Fruit fly (Drosophila melanogaster): ENCODE results near the gene Tango10.

Gene Tango10

dm6 chrX:11713808-11714528 is 6.1 kb upstream of the Tango10 start (continued):
- TF ChIP-seq CG9797 (GFP tag; optimal IDR thresholded peaks at IDR 0.05): no peak
- no peak for TF ChIP-seq CG7963 (GFP tag; IDR thresholded peaks at IDR 0.05; ENCODE audit: partially characterized antibody)
- TF ChIP-seq tna (GFP tag; IDR thresholded peaks at IDR 0.05; ENCODE audit: partially characterized antibody): no peak
- TF ChIP-seq CG10209 (GFP tag; optimal IDR thresholded peaks at IDR 0.05): no peak
- TF ChIP-seq CG30431 (GFP tag; optimal IDR thresholded peaks at IDR 0.05): no peak
- TF ChIP-seq CG42726 (GFP tag; IDR thresholded peaks at IDR 0.05; ENCODE audit: partially characterized antibody): no peak
- TF ChIP-seq H15 (GFP tag; IDR thresholded peaks at IDR 0.05): no peak
- no peak for TF ChIP-seq stwl (tag; optimal IDR thresholded peaks at IDR 0.05)
- no peak for TF ChIP-seq cad (GFP tag; optimal IDR thresholded peaks at IDR 0.05)
- TF ChIP-seq CG17612 (GFP tag; IDR thresholded peaks at IDR 0.05): no peak
- TF ChIP-seq Dp (GFP tag; optimal IDR thresholded peaks at IDR 0.05): no peak
- TF ChIP-seq ERR (GFP tag; optimal IDR thresholded peaks at IDR 0.05): no peak
- TF ChIP-seq sens (GFP tag): peak; percentile 69
- TF ChIP-seq Camta (GFP tag; optimal IDR thresholded peaks at IDR 0.05): no peak
- TF ChIP-seq Ravus (GFP tag; IDR thresholded peaks at IDR 0.05): no peak
- no peak for TF ChIP-seq Asciz (GFP tag; optimal IDR thresholded peaks at IDR 0.05)
- no peak for TF ChIP-seq insv (GFP tag; optimal IDR thresholded peaks at IDR 0.05)
- TF ChIP-seq CG10147 (GFP tag; optimal IDR thresholded peaks at IDR 0.05): peak; percentile 9
- TF ChIP-seq Sox100B (GFP tag; optimal IDR thresholded peaks at IDR 0.05): no peak
- no peak for TF ChIP-seq ken (GFP tag; IDR thresholded peaks at IDR 0.05)
- no peak for TF ChIP-seq grn (GFP tag; optimal IDR thresholded peaks at IDR 0.05)
- no peak for TF ChIP-seq zfh1 (GFP tag; IDR thresholded peaks at IDR 0.05)
- no peak for TF ChIP-seq esg (GFP tag; conservative IDR thresholded peaks at IDR 0.05)
- no peak for TF ChIP-seq Blimp-1 (GFP tag; optimal IDR thresholded peaks at IDR 0.05)
- TF ChIP-seq CG12942 (GFP tag; optimal IDR thresholded peaks at IDR 0.05): no peak
- TF ChIP-seq Pdp1 (GFP tag; optimal IDR thresholded peaks at IDR 0.05): peak in 1 of 2 experiments; percentile 82
- TF ChIP-seq CG10366 (GFP tag; IDR thresholded peaks at IDR 0.05): no peak
- TF ChIP-seq CG3065 (GFP tag; optimal IDR thresholded peaks at IDR 0.05): no peak
- no peak for TF ChIP-seq CG9727 (GFP tag; optimal IDR thresholded peaks at IDR 0.05)
- TF ChIP-seq dmrt99B (tag; optimal IDR thresholded peaks at IDR 0.05): no peak
- no peak for TF ChIP-seq CG31388 (GFP tag; optimal IDR thresholded peaks at IDR 0.05)
- TF ChIP-seq Atf3 (GFP tag; optimal IDR thresholded peaks at IDR 0.05): no peak
- TF ChIP-seq PHDP (tag; optimal IDR thresholded peaks at IDR 0.05): no peak
- no peak for TF ChIP-seq slou (GFP tag; optimal IDR thresholded peaks at IDR 0.05)
- TF ChIP-seq Taf1 (GFP tag; IDR thresholded peaks at IDR 0.05): no peak
- no peak for TF ChIP-seq CG13775 (GFP tag; optimal IDR thresholded peaks at IDR 0.05)
- TF ChIP-seq CG15479 (GFP tag; optimal IDR thresholded peaks at IDR 0.05): peak; percentile 5
- peak; percentile 99 for TF ChIP-seq cg (GFP tag; optimal IDR thresholded peaks at IDR 0.05)
- TF ChIP-seq rib (GFP tag; IDR thresholded peaks at IDR 0.05): peak; percentile 50; the same call in 1 of the 2 replicates
- no peak for TF ChIP-seq gce (GFP tag; IDR thresholded peaks at IDR 0.05)
- TF ChIP-seq wdn (GFP tag; IDR thresholded peaks at IDR 0.05): no peak
- TF ChIP-seq CG10321 (GFP tag; IDR thresholded peaks at IDR 0.05): no peak
- no peak for TF ChIP-seq Mes4 (GFP tag; optimal IDR thresholded peaks at IDR 0.05)
- TF ChIP-seq Hsf (GFP tag; optimal IDR thresholded peaks at IDR 0.05): no peak
- TF ChIP-seq CG1233 (GFP tag; optimal IDR thresholded peaks at IDR 0.05): no peak
- TF ChIP-seq ci (GFP tag; IDR thresholded peaks at IDR 0.05): no peak
- no peak for TF ChIP-seq Kr (GFP tag; optimal IDR thresholded peaks at IDR 0.05)
- no peak for TF ChIP-seq CG2120 (GFP tag; optimal IDR thresholded peaks at IDR 0.05)
- no peak for TF ChIP-seq CG3838 (GFP tag; optimal IDR thresholded peaks at IDR 0.05)
- no peak for TF ChIP-seq Max (GFP tag; optimal IDR thresholded peaks at IDR 0.05)
- TF ChIP-seq ham (GFP tag; IDR thresholded peaks at IDR 0.05): no peak
